Fruit fly (Drosophila melanogaster) whole organism, wandering third instar larva: ENCODE data around the gene CG16815.

ENCODE experiments used
- CrebA ChIP-seq: fragments of 200-800 bp; sonication (Bioruptor generic); optimal IDR thresholded peaks from 2 replicates; lab custom pipeline; 2016; ENCODE audit warnings: missing biosample characterization, mild to moderate bottlenecking, missing genetic modification characterization, borderline replicate concordance
- Hr83 ChIP-seq: fragments of 200-300 bp; sonication (Bioruptor generic); optimal IDR thresholded peaks from 2 replicates; lab custom pipeline; 2016; ENCODE audit warnings: missing biosample characterization, mild to moderate bottlenecking, missing genetic modification characterization, moderate library complexity; ENCODE audit not compliant: poor library complexity, severe bottlenecking
- brk ChIP-seq: fragments of 200-800 bp; sonication (Bioruptor generic); optimal IDR thresholded peaks from 2 replicates; lab custom pipeline; 2016; ENCODE audit warnings: missing biosample characterization, mild to moderate bottlenecking, missing genetic modification characterization
- dl ChIP-seq, 2 experiments: fragments of 175-275, 200-275 bp in 1 of 2; fragments of 200-275 bp in 1 of 2; sonication (Bioruptor generic); optimal IDR thresholded peaks; lab custom pipeline; 2018; ENCODE audit warnings: mild to moderate bottlenecking in 2 of 2, missing biosample characterization in 2 of 2, missing genetic modification characterization in 2 of 2, moderate library complexity in 2 of 2; ENCODE audit not compliant: partially characterized antibody in 2 of 2, insufficient read depth in 1 of 2
- psq ChIP-seq: fragments of 200-800 bp; sonication (Bioruptor generic); optimal IDR thresholded peaks from 3 replicates; lab custom pipeline; 2017; ENCODE audit warnings: missing biosample characterization, mild to moderate bottlenecking, missing genetic modification characterization, moderate library complexity
- rgr ChIP-seq: fragments of 200-800 bp; sonication (Bioruptor generic); optimal IDR thresholded peaks from 3 replicates; lab custom pipeline; 2016; ENCODE audit warnings: missing biosample characterization, mild to moderate bottlenecking, missing genetic modification characterization
- usp ChIP-seq: fragments of >200 bp; optimal IDR thresholded peaks from 2 replicates; lab custom pipeline; 2017; ENCODE audit warnings: missing biosample characterization, missing genetic modification characterization

dm6 chr2L:13206077-13206668, 23.5 kb upstream of the CG16815 start:
- no peak for TF ChIP-seq brk (GFP tag; lab: Kevin White, UChicago)
- TF ChIP-seq psq (GFP tag; lab: Kevin White, UChicago), result no peak
- TF ChIP-seq Hr83 (GFP tag; lab: Kevin White, UChicago), result peak; percentile 0
- no peak for TF ChIP-seq dl (GFP tag; optimal IDR thresholded peaks at IDR 0.05; lab: Kevin White, UChicago; ENCODE audit: insufficient read depth in 1 of 2, partially characterized antibody in 2 of 2)
- TF ChIP-seq usp (GFP tag; lab: Kevin White, UChicago), result no peak
- peak; percentile 8 for TF ChIP-seq rgr (GFP tag; lab: Kevin White, UChicago)
- no peak for TF ChIP-seq CrebA
